Worm (Caenorhabditis elegans) whole organism, late embryonic: ENCODE measurements around the gene zmp-5.

Experiments
- elt-2 ChIP-seq: sonication (generic microtip); optimal IDR thresholded peaks from 2 replicates; lab custom pipeline; 2016; ENCODE audit warnings: missing genetic modification reagents, missing genetic modification characterization, missing compliant biosample characterization
- hlh-13 ChIP-seq: fragments of 200-800 bp; sonication (Bioruptor generic); optimal IDR thresholded peaks from 2 replicates; lab custom pipeline; 2018; ENCODE audit warnings: mild to moderate bottlenecking, missing genetic modification characterization, missing compliant biosample characterization
- pat-9 ChIP-seq: fragments of 200-800 bp; sonication (Bioruptor generic); optimal IDR thresholded peaks from 2 replicates; lab custom pipeline; 2018; ENCODE audit warnings: mild to moderate bottlenecking, missing genetic modification characterization, moderate library complexity, missing compliant biosample characterization
- pha-4 ChIP-seq: fragments of 150-350 bp; optimal IDR thresholded peaks from 2 replicates; lab custom pipeline; 2018; ENCODE audit warnings: missing biosample characterization, missing genetic modification reagents, missing genetic modification characterization
- sox-4 ChIP-seq: sonication (generic microtip); optimal IDR thresholded peaks from 2 replicates; lab custom pipeline; 2017; ENCODE audit warnings: mild to moderate bottlenecking, missing genetic modification characterization, inconsistent platforms, missing compliant biosample characterization
- tbx-2 ChIP-seq: sonication (generic microtip); optimal IDR thresholded peaks from 2 replicates; lab custom pipeline; 2016; ENCODE audit warnings: missing genetic modification characterization, missing compliant biosample characterization

DNA sequence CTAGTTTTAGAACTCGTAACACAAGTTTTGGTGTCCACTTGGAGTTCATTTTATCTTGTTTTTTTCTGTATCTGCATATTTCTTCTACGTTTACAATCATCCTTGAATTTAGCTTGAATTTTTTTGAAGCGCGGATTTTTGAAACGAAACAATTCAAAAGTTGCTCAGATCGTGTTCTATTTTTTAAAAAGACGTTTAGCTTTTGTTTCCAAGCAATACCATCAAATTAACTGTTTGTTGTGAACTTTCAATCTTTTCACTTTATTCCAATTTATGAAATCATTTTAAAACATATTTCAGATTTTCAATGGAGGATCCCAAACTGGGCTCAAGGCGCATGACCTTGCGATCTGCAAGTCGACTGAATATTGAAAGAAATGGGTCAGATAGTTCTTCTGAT, 27.8 kb upstream of the zmp-5 start, which contains the start of gene R09A8.2:
- TF ChIP-seq pat-9 (tag; lab: Kevin White, UChicago): no peak
- no peak for TF ChIP-seq hlh-13 (GFP tag; lab: Kevin White, UChicago)
- no peak for TF ChIP-seq tbx-2 (tag; lab: Kevin White, UChicago)
- no peak for TF ChIP-seq pha-4 (tag; lab: Kevin White, UChicago)
- no peak for TF ChIP-seq sox-4 (tag; lab: Kevin White, UChicago)
- no peak for TF ChIP-seq elt-2 (tag; lab: Kevin White, UChicago)
